Worm (Caenorhabditis elegans): ENCODE results near the gene pqn-74.

DNA sequence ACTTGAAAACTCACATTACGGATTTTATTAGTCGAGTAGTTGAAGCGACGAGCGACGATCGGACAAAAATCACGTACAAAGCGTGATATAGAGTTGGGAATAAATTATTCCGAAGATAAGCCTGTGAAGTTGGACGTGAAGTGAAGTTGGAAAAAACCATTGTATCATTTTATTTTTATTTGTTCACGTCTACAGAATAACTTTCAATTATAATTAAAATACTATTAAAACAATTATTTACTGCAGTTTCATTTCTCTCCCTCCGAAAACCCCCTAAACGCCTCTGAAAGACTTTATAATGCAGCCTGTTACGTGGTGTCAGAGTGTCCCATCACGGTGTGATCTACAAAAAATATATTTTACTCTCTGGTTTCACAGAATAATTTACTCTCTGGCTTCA, 28.9 kb upstream of the pqn-74 start, which contains the start of gene Y62E10A.3:
- TF ChIP-seq tbx-11 (GFP tag; IDR thresholded peaks at IDR 0.05) (no peak), ama-1 (optimal IDR thresholded peaks at IDR 0.05) (no peak), tra-4 (tag; optimal IDR thresholded peaks at IDR 0.05) (no peak), B0310.2 (tag; optimal IDR thresholded peaks at IDR 0.05) (no peak), aly-1 (tag; optimal IDR thresholded peaks at IDR 0.05) (no peak), ceh-36 (tag; optimal IDR thresholded peaks at IDR 0.05) (no peak)

Data from whole organism, early embryonic.